Fruit fly (Drosophila melanogaster) whole organism, adult: ENCODE results near the gene CG8516.

Experiments used
- CG11617 ChIP-seq: fragments of 200-800 bp; sonication (Bioruptor generic); optimal IDR thresholded peaks from 2 replicates; lab custom pipeline; 2017; ENCODE audit warnings: mild to moderate bottlenecking, missing biosample characterization, missing genetic modification reagents, missing genetic modification characterization
- CG12768 ChIP-seq: fragments of 200-800 bp; sonication (Bioruptor generic); optimal IDR thresholded peaks from 2 replicates; lab custom pipeline; 2017; ENCODE audit warnings: missing biosample characterization, missing genetic modification characterization, mild to moderate bottlenecking, moderate library complexity, missing genetic modification reagents
- CG14711 ChIP-seq: fragments of 200-800 bp; sonication (Bioruptor generic); optimal IDR thresholded peaks from 2 replicates; lab custom pipeline; 2018; ENCODE audit warnings: missing biosample characterization, mild to moderate bottlenecking, missing genetic modification characterization, moderate library complexity
- CG1620 ChIP-seq: fragments of 200-800 bp; sonication (Bioruptor generic); optimal IDR thresholded peaks from 2 replicates; lab custom pipeline; 2016; ENCODE audit warnings: missing biosample characterization, missing genetic modification characterization
- CG33017 ChIP-seq: fragments of 200-800 bp; sonication (Bioruptor generic); optimal IDR thresholded peaks from 2 replicates; lab custom pipeline; 2018; ENCODE audit warnings: missing biosample characterization, mild to moderate bottlenecking, missing genetic modification characterization, moderate library complexity
- CG5204 ChIP-seq: fragments of 200-800 bp; sonication (Bioruptor generic); optimal IDR thresholded peaks from 2 replicates; lab custom pipeline; 2016; ENCODE audit warnings: missing biosample characterization, missing genetic modification characterization
- CG7045 ChIP-seq: fragments of 200-800 bp; sonication (Bioruptor generic); optimal IDR thresholded peaks from 2 replicates; lab custom pipeline; 2017; ENCODE audit warnings: missing biosample characterization, mild to moderate bottlenecking, missing genetic modification characterization
- CG7101 ChIP-seq: fragments of 200-800 bp; sonication (Bioruptor generic); optimal IDR thresholded peaks from 2 replicates; lab custom pipeline; 2018; ENCODE audit warnings: missing biosample characterization, mild to moderate bottlenecking, missing genetic modification characterization, moderate library complexity
- Clk ChIP-seq: fragments of 200-800 bp; sonication (Bioruptor generic); optimal IDR thresholded peaks from 2 replicates; lab custom pipeline; 2017; ENCODE audit warnings: missing biosample characterization, missing genetic modification characterization
- Crg-1 ChIP-seq: fragments of 200-800 bp; sonication (Bioruptor generic); optimal IDR thresholded peaks from 2 replicates; lab custom pipeline; 2016; ENCODE audit warnings: missing biosample characterization, missing genetic modification characterization
- Hr96 ChIP-seq: fragments of 200-800 bp; sonication (Bioruptor generic); optimal IDR thresholded peaks from 2 replicates; lab custom pipeline; 2016; ENCODE audit warnings: missing biosample characterization, missing genetic modification characterization
- Mnt ChIP-seq: fragments of 200-800 bp; sonication (Bioruptor generic); optimal IDR thresholded peaks from 2 replicates; lab custom pipeline; 2016; ENCODE audit warnings: missing biosample characterization, mild to moderate bottlenecking, missing genetic modification characterization
- bab1 ChIP-seq: fragments of 200-800 bp; sonication (Bioruptor generic); optimal IDR thresholded peaks from 3 replicates; lab custom pipeline; 2019; ENCODE audit warnings: missing biosample characterization, mild to moderate bottlenecking, missing genetic modification characterization, moderate library complexity
- cic ChIP-seq: fragments of 200-800 bp; sonication (Bioruptor generic); optimal IDR thresholded peaks from 2 replicates; lab custom pipeline; 2017; ENCODE audit warnings: missing biosample characterization, mild to moderate bottlenecking, missing genetic modification characterization, moderate library complexity
- cnc ChIP-seq, 2 experiments: fragments of >200 bp; optimal IDR thresholded peaks; 2 replicates each; lab custom pipeline; 2017
- kay ChIP-seq: fragments of 200-800 bp; sonication (Bioruptor generic); peaks from one replicate; lab custom pipeline; 2016; ENCODE audit warnings: missing biosample characterization, missing genetic modification characterization, borderline replicate concordance
- ovo ChIP-seq: fragments of 200-800 bp; sonication (Bioruptor generic); optimal IDR thresholded peaks from 2 replicates; lab custom pipeline; 2016; ENCODE audit warnings: missing biosample characterization, missing genetic modification characterization
- pad ChIP-seq: fragments of 200-800 bp; sonication (Bioruptor generic); optimal IDR thresholded peaks from 3 replicates; lab custom pipeline; 2017; ENCODE audit warnings: missing biosample characterization, missing genetic modification characterization, mild to moderate bottlenecking, moderate library complexity, missing genetic modification reagents
- tj ChIP-seq: fragments of 200-800 bp; sonication (Bioruptor generic); optimal IDR thresholded peaks from 3 replicates; lab custom pipeline; 2017; ENCODE audit warnings: missing biosample characterization, mild to moderate bottlenecking, missing genetic modification characterization, moderate library complexity
- toe ChIP-seq: fragments of 200-800 bp; sonication (Bioruptor generic); optimal IDR thresholded peaks from 2 replicates; lab custom pipeline; 2016; ENCODE audit warnings: missing biosample characterization, missing genetic modification characterization

CG8516 gene

dm6 chr3R:9747900-9748663 lies 45.0 kb upstream of the CG8516 start:
- no peak for TF ChIP-seq cic
- no peak for TF ChIP-seq CG7101 (tag; lab: Kevin White, UChicago)
- TF ChIP-seq Hr96: no peak
- no peak for TF ChIP-seq ovo
- TF ChIP-seq bab1 (GFP tag; lab: Kevin White, UChicago): no peak

- TF ChIP-seq Crg-1 (GFP tag; lab: Kevin White, UChicago): no peak
- TF ChIP-seq Mnt (GFP tag; lab: Kevin White, UChicago): no peak
- no peak for TF ChIP-seq kay (GFP tag; lab: Kevin White, UChicago)
- no peak for TF ChIP-seq pad (GFP tag; lab: Kevin White, UChicago)
- no peak for TF ChIP-seq CG12768 (GFP tag; lab: Kevin White, UChicago)
- no peak for TF ChIP-seq CG33017
- no peak for TF ChIP-seq Clk (GFP tag; lab: Kevin White, UChicago)
- no peak for TF ChIP-seq CG5204
- TF ChIP-seq cnc (optimal IDR thresholded peaks at IDR 0.05; lab: Kevin White, UChicago): no peak
- no peak for TF ChIP-seq CG7101 (tag; lab: Kevin White, UChicago)
- TF ChIP-seq cic: no peak
- no peak for TF ChIP-seq CG1620 (GFP tag; lab: Kevin White, UChicago)
Observed at dm6 chr3R:9754487-9754886, 38.6 kb upstream of the CG8516 start, which contains the start of gene Tti1. TSS of gene Tti1 (minus strand) at chr3R:9754686.

dm6 chr3R:9756187-9756586 lies 36.9 kb upstream of the CG8516 start, which contains the start of the genes Alg12 and Rpt3R:
TSS of gene Alg12 (plus strand) at chr3R:9756491.
TSS of gene Rpt3R (minus strand) at chr3R:9756510.
- TF ChIP-seq CG11617 (GFP tag; lab: Kevin White, UChicago) (peak; percentile 4), CG12768 (GFP tag; lab: Kevin White, UChicago) (no peak), bab1 (GFP tag; lab: Kevin White, UChicago) (peak; percentile 21), CG5204 (no peak), CG7045 (no peak), ovo (no peak), toe (GFP tag; lab: Kevin White, UChicago) (no peak), Crg-1 (GFP tag; lab: Kevin White, UChicago) (peak; percentile 19), tj (GFP tag; lab: Kevin White, UChicago) (no peak), pad (GFP tag; lab: Kevin White, UChicago) (no peak), CG14711 (tag; lab: Kevin White, UChicago) (peak; percentile 71), CG7101 (tag; lab: Kevin White, UChicago) (no peak), cic (no peak)

DNA sequence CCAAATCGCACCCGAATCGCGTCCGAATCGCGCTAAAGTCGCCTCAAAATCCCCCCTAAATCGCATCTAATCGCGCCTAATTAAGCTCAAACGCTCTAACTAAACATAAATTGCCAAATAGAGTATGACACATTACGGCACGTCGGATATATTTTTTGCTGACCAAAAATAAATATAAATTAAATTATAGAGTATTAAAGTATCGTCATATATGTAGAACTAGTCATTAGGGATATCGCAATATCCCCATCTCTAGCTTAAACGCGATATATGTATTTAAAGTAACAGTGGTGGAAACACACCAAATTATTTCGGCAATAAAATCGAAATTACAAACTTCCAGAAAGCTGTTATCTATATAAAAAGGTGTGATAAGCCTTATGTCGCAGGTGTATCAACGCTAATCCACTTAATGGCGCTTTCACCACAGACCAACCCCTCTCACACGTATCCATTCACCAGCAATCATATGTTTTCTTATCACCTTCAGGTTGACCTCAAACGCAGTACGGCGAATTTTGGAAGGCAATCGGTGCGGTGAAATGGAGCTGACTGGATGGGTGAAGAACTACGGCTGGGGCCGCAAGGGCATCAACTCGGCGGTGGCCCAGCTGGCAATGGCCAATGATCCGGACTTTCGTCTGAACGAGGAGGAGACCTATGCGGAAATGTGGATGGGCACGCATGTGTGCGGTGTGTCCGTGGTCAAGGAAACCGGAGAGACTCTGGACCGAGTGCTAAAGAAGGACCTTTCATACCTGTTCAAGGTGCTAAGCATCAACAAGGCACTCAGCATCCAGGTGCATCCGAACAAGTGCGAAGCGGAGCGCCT lies 33.5 kb upstream of the CG8516 start, which contains the start of gene Mpi:
Gene Mpi, plus strand, starts transcription at position 263 of the 832 bp plus-strand sequence.
- TF ChIP-seq CG7045 (no peak), Crg-1 (GFP tag; lab: Kevin White, UChicago) (no peak), bab1 (GFP tag; lab: Kevin White, UChicago) (peak; percentile 70), Mnt (GFP tag; lab: Kevin White, UChicago) (peak; percentile 43), ovo (no peak), cnc (optimal IDR thresholded peaks at IDR 0.05; lab: Kevin White, UChicago) (no peak), CG14711 (tag; lab: Kevin White, UChicago) (no peak), CG11617 (GFP tag; lab: Kevin White, UChicago) (peak; percentile 50), tj (GFP tag; lab: Kevin White, UChicago) (peak; percentile 38), kay (GFP tag; lab: Kevin White, UChicago) (no peak), CG7101 (tag; lab: Kevin White, UChicago) (peak; percentile 2), pad (GFP tag; lab: Kevin White, UChicago) (no peak), Hr96 (no peak), CG1620 (GFP tag; lab: Kevin White, UChicago) (peak; percentile 23), CG5204 (no peak), CG12768 (GFP tag; lab: Kevin White, UChicago) (peak; percentile 44), cic (peak; percentile 85), CG33017 (peak; percentile 21), Clk (GFP tag; lab: Kevin White, UChicago) (no peak), toe (GFP tag; lab: Kevin White, UChicago) (no peak)

DNA sequence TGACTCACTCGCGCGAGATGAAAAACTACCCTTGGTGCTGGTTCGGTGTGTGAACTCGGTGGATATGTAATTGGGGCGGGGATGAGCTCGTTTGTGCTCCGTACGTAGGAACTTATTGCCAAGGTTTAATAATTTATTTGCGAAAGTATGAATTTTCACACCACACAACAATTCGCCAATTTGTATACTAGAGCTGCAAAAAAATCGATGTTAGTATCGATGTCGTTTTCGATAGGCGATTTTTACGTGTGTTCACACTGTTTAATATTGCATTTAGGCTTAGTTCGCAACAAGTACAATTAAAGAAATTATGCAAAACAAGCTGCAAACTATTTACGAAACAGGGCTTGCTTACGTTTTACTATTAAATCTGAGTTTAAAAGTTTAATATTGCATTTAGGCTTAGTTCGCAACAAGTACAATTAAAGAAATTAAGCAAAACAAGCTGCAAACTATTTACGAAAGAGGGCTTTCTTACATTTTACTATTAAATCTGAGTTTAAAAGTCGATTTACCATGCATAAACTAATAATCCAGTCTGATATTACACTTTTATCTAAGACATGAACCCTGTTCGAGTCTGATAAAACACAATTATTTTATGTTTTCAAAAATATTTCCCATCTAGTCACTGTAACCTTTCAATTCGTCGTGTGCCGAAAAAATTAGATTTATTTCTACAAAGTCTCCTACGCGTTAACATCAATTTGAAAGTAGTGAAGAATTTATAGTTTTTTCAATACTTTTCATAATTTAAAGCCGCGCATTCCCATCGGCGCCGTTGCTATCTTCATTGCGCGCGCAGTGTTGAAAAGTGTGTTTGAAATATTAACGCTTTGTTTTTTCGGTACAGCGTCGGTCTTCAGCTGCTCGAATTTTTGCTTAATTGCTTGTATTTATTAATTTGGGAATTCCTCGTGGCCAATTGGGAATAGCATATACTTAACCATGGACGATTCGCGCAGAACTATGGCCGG lies 29.9 kb upstream of the CG8516 start, which contains the start of the genes Snap24 and CG8478:
Gene Snap24, minus strand, starts transcription at position 196 of the 977 bp plus-strand sequence.
Gene CG8478, plus strand, starts transcription at position 696 of the 977 bp plus-strand sequence.
- no peak for TF ChIP-seq CG7045
- TF ChIP-seq tj (GFP tag; lab: Kevin White, UChicago): peak; percentile 0
- peak; percentile 1 for TF ChIP-seq CG11617 (GFP tag; lab: Kevin White, UChicago)
- TF ChIP-seq cic: no peak
- TF ChIP-seq toe (GFP tag; lab: Kevin White, UChicago): no peak
- TF ChIP-seq CG12768 (GFP tag; lab: Kevin White, UChicago): no peak
- no peak for TF ChIP-seq CG1620 (GFP tag; lab: Kevin White, UChicago)
- no peak for TF ChIP-seq Hr96
- TF ChIP-seq CG7101 (tag; lab: Kevin White, UChicago): no peak
- TF ChIP-seq cnc (optimal IDR thresholded peaks at IDR 0.05; lab: Kevin White, UChicago): no peak
- peak; percentile 9 for TF ChIP-seq bab1 (GFP tag; lab: Kevin White, UChicago)
- TF ChIP-seq CG5204: no peak
- TF ChIP-seq kay (GFP tag; lab: Kevin White, UChicago): no peak
- TF ChIP-seq CG33017: no peak
- TF ChIP-seq pad (GFP tag; lab: Kevin White, UChicago): peak; percentile 51
- no peak for TF ChIP-seq Crg-1 (GFP tag; lab: Kevin White, UChicago)
- peak; percentile 25 for TF ChIP-seq Mnt (GFP tag; lab: Kevin White, UChicago)
- TF ChIP-seq CG14711 (tag; lab: Kevin White, UChicago): no peak
- no peak for TF ChIP-seq ovo
- TF ChIP-seq Clk (GFP tag; lab: Kevin White, UChicago): no peak
